Fruit fly (Drosophila melanogaster) whole organism, embryonic: ENCODE data around the gene CG6791.

Source experiments
- Aef1 ChIP-seq: fragments of 200-800 bp; sonication (Bioruptor generic); IDR thresholded peaks from 3 replicates; pipeline ENCODE4 v1.3.6; 2022; ENCODE audit warnings: missing biosample characterization, missing genetic modification characterization
- Antp ChIP-seq: fragments of 200-800 bp; sonication (Bioruptor generic); optimal IDR thresholded peaks from 3 replicates; lab custom pipeline; 2016; ENCODE audit warnings: missing biosample characterization, missing genetic modification characterization
- C15 ChIP-seq: fragments of 200-800 bp; sonication (Bioruptor generic); IDR thresholded peaks from 3 replicates; pipeline ENCODE4 v1.3.6; 2022; ENCODE audit warnings: missing biosample characterization, missing genetic modification characterization
- CG11398 ChIP-seq: fragments of 200-800 bp; sonication (Bioruptor generic); optimal IDR thresholded peaks from 2 replicates; lab custom pipeline; 2016; ENCODE audit warnings: missing biosample characterization, missing genetic modification characterization
- CG11504 ChIP-seq: fragments of 200-800 bp; sonication (Bioruptor generic); optimal IDR thresholded peaks from 3 replicates; lab custom pipeline; 2019; ENCODE audit warnings: missing biosample characterization, mild to moderate bottlenecking, missing genetic modification characterization, moderate library complexity
- CG11696 ChIP-seq: fragments of 200-800 bp; sonication (Bioruptor generic); IDR thresholded peaks from 2 replicates; pipeline ENCODE4 v1.3.6; 2022; ENCODE audit warnings: missing biosample characterization, missing genetic modification characterization
- CG12942 ChIP-seq: fragments of 200-800 bp; sonication (Bioruptor generic); optimal IDR thresholded peaks from 3 replicates; lab custom pipeline; 2016; ENCODE audit warnings: missing biosample characterization, missing genetic modification characterization
- CG13775 ChIP-seq: fragments of 200-800 bp; sonication (Bioruptor generic); optimal IDR thresholded peaks from 3 replicates; lab custom pipeline; 2017; ENCODE audit warnings: missing biosample characterization, mild to moderate bottlenecking, missing genetic modification characterization
- CG14441 ChIP-seq: fragments of 200-800 bp; sonication (Bioruptor generic); IDR thresholded peaks from 2 replicates; pipeline ENCODE4 v1.3.6; 2022; ENCODE audit warnings: missing biosample characterization, missing genetic modification characterization
- CG15479 ChIP-seq: fragments of 200-800 bp; sonication (Bioruptor generic); optimal IDR thresholded peaks from 3 replicates; lab custom pipeline; 2019; ENCODE audit warnings: missing biosample characterization, mild to moderate bottlenecking, missing genetic modification characterization, moderate library complexity
- CG3065 ChIP-seq: fragments of 200-800 bp; sonication (Bioruptor generic); optimal IDR thresholded peaks from 2 replicates; lab custom pipeline; 2016; ENCODE audit warnings: missing biosample characterization, missing genetic modification characterization
- CG31365 ChIP-seq: fragments of 200-800 bp; sonication (Bioruptor generic); optimal IDR thresholded peaks from 2 replicates; lab custom pipeline; 2018; ENCODE audit warnings: missing biosample characterization, mild to moderate bottlenecking, missing genetic modification characterization
- CG3995 ChIP-seq: fragments of 200-800 bp; sonication (Bioruptor generic); optimal IDR thresholded peaks from 3 replicates; lab custom pipeline; 2016; ENCODE audit warnings: missing biosample characterization, missing genetic modification characterization
- CG43689 ChIP-seq: fragments of 200-800 bp; sonication (Bioruptor generic); IDR thresholded peaks from 2 replicates; pipeline ENCODE4 v1.3.6; 2022; ENCODE audit warnings: missing biosample characterization, missing genetic modification characterization
- CG7786 ChIP-seq: fragments of 200-800 bp; sonication (Bioruptor generic); optimal IDR thresholded peaks from 2 replicates; lab custom pipeline; 2016; ENCODE audit warnings: missing biosample characterization, missing genetic modification characterization
- CG8388 ChIP-seq: fragments of 200-800 bp; sonication (Bioruptor generic); optimal IDR thresholded peaks from 2 replicates; lab custom pipeline; 2019; ENCODE audit warnings: missing biosample characterization, mild to moderate bottlenecking, missing genetic modification characterization, moderate library complexity
- CG8944 ChIP-seq: fragments of 200-800 bp; sonication (Bioruptor generic); optimal IDR thresholded peaks from 3 replicates; lab custom pipeline; 2016; ENCODE audit warnings: missing biosample characterization, missing genetic modification characterization
- CrebB ChIP-seq: fragments of 200-800 bp; sonication (Bioruptor generic); optimal IDR thresholded peaks from 3 replicates; lab custom pipeline; 2018; ENCODE audit warnings: missing biosample characterization, mild to moderate bottlenecking, missing genetic modification characterization
- Dek ChIP-seq: fragments of 200-800 bp; sonication (Bioruptor generic); optimal IDR thresholded peaks from 3 replicates; lab custom pipeline; 2019; ENCODE audit warnings: missing biosample characterization, mild to moderate bottlenecking, missing genetic modification characterization, moderate library complexity
- Dll ChIP-seq: fragments of 200-800 bp; sonication (Bioruptor generic); IDR thresholded peaks from 4 replicates; pipeline ENCODE4 v1.3.6; 2022; ENCODE audit warnings: missing biosample characterization, missing genetic modification characterization; ENCODE audit not compliant: partially characterized antibody
- Doc3 ChIP-seq: fragments of 200-800 bp; sonication (Bioruptor generic); IDR thresholded peaks from 3 replicates; pipeline ENCODE4 v1.3.6; 2022; ENCODE audit warnings: missing biosample characterization, missing genetic modification characterization; ENCODE audit not compliant: partially characterized antibody
- Dref ChIP-seq: fragments of 200-800 bp; sonication (Bioruptor generic); IDR thresholded peaks from 2 replicates; pipeline ENCODE4 v1.3.6; 2022; ENCODE audit warnings: missing biosample characterization, missing genetic modification characterization
- Drgx ChIP-seq: fragments of 200-800 bp; sonication (Bioruptor generic); IDR thresholded peaks from 2 replicates; pipeline ENCODE4 v1.3.6; 2022; ENCODE audit warnings: missing biosample characterization, missing genetic modification characterization
- Eip74EF ChIP-seq, 2 experiments: fragments of 200-800 bp in 1 of 2; fragments of >200 bp in 1 of 2; sonication (Bioruptor generic) in 1 of 2; optimal IDR thresholded peaks; 2 replicates each; lab custom pipeline; 2017 to 2019; ENCODE audit warnings: missing biosample characterization in 2 of 2, missing genetic modification characterization in 2 of 2, mild to moderate bottlenecking in 1 of 2, moderate library complexity in 1 of 2
- GATAe ChIP-seq: fragments of 200-800 bp; sonication (Bioruptor generic); conservative IDR thresholded peaks from 2 replicates; pipeline ENCODE4 v1.3.6; 2022; ENCODE audit warnings: missing biosample characterization, missing genetic modification characterization
- H2.0 ChIP-seq: fragments of 200-800 bp; sonication (Bioruptor generic); IDR thresholded peaks from 2 replicates; pipeline ENCODE4 v1.3.6; 2022; ENCODE audit warnings: missing biosample characterization, missing genetic modification characterization
- MTF-1 ChIP-seq: fragments of 200-800 bp; sonication (Bioruptor generic); optimal IDR thresholded peaks from 2 replicates; lab custom pipeline; 2018; ENCODE audit warnings: missing biosample characterization, mild to moderate bottlenecking, missing genetic modification characterization, borderline replicate concordance
- Nf-YC ChIP-seq: fragments of 200-800 bp; optimal IDR thresholded peaks from 3 replicates; lab custom pipeline; 2019; ENCODE audit warnings: missing biosample characterization, mild to moderate bottlenecking, missing genetic modification characterization, moderate library complexity
- TFAM ChIP-seq: fragments of 200-800 bp; sonication (Bioruptor generic); optimal IDR thresholded peaks from 2 replicates; lab custom pipeline; 2017; ENCODE audit warnings: missing biosample characterization, missing genetic modification characterization, inconsistent platforms
- Taf1 ChIP-seq: fragments of 200-800 bp; sonication (Bioruptor generic); IDR thresholded peaks from 2 replicates; pipeline ENCODE4 v1.3.6; 2022; ENCODE audit warnings: missing biosample characterization, missing genetic modification characterization
- Xbp1 ChIP-seq: fragments of 200-800 bp; sonication (Bioruptor generic); optimal IDR thresholded peaks from 3 replicates; lab custom pipeline; 2016; ENCODE audit warnings: missing biosample characterization, mild to moderate bottlenecking, missing genetic modification characterization
- abd-A ChIP-seq: fragments of 200-800 bp; sonication (Bioruptor generic); optimal IDR thresholded peaks from 3 replicates; lab custom pipeline; 2019; ENCODE audit warnings: missing biosample characterization, mild to moderate bottlenecking, missing genetic modification characterization, moderate library complexity
- chm ChIP-seq: fragments of 200-800 bp; sonication (Bioruptor generic); IDR thresholded peaks from 2 replicates; pipeline ENCODE4 v1.3.6; 2022; ENCODE audit warnings: missing biosample characterization, missing genetic modification characterization
- crol ChIP-seq: fragments of 200-800 bp; sonication (Bioruptor generic); IDR thresholded peaks from 2 replicates; pipeline ENCODE4 v1.3.6; 2022; ENCODE audit warnings: missing biosample characterization, missing genetic modification characterization
- crp ChIP-seq, 2 experiments: fragments of 200-800 bp; sonication (Bioruptor generic); optimal IDR thresholded peaks; 2 replicates in 1 of 2; 3 replicates in 1 of 2; lab custom pipeline; 2017; ENCODE audit warnings: missing biosample characterization in 2 of 2, missing genetic modification characterization in 2 of 2, mild to moderate bottlenecking in 1 of 2, moderate library complexity in 1 of 2
- cwo ChIP-seq: fragments of 200-800 bp; sonication (Bioruptor generic); optimal IDR thresholded peaks from 3 replicates; lab custom pipeline; 2017; ENCODE audit warnings: missing biosample characterization, missing genetic modification characterization, mild to moderate bottlenecking, moderate library complexity, missing genetic modification reagents
- fru ChIP-seq: fragments of >200 bp; optimal IDR thresholded peaks from 2 replicates; lab custom pipeline; 2017
- grau ChIP-seq: fragments of 200-800 bp; optimal IDR thresholded peaks from 3 replicates; lab custom pipeline; 2019; ENCODE audit warnings: missing biosample characterization, mild to moderate bottlenecking, missing genetic modification characterization, moderate library complexity
- gro ChIP-seq: fragments of 200-800 bp; sonication (Bioruptor generic); optimal IDR thresholded peaks from 2 replicates; lab custom pipeline; 2016; ENCODE audit warnings: missing biosample characterization, missing genetic modification characterization
- gsb-n ChIP-seq: fragments of 200-800 bp; sonication (Bioruptor generic); optimal IDR thresholded peaks from 3 replicates; lab custom pipeline; 2018; ENCODE audit warnings: missing biosample characterization, mild to moderate bottlenecking, missing genetic modification characterization
- ham ChIP-seq: fragments of 200-800 bp; sonication (Bioruptor generic); IDR thresholded peaks from 2 replicates; pipeline ENCODE4 v1.3.6; 2022; ENCODE audit warnings: missing biosample characterization, missing genetic modification characterization
- ind ChIP-seq: fragments of 200-800 bp; sonication (Bioruptor generic); optimal IDR thresholded peaks from 3 replicates; lab custom pipeline; 2016; ENCODE audit warnings: missing biosample characterization, missing genetic modification characterization
- inv ChIP-seq: fragments of 200-800 bp; sonication (Bioruptor generic); IDR thresholded peaks from 2 replicates; pipeline ENCODE4 v1.3.6; 2022; ENCODE audit warnings: missing biosample characterization, missing genetic modification characterization; ENCODE audit not compliant: partially characterized antibody
- kah ChIP-seq: fragments of 200-800 bp; sonication (Bioruptor generic); optimal IDR thresholded peaks from 2 replicates; lab custom pipeline; 2018; ENCODE audit warnings: missing biosample characterization, mild to moderate bottlenecking, missing genetic modification characterization
- klu ChIP-seq: fragments of 200-800 bp; sonication (Bioruptor generic); IDR thresholded peaks from 2 replicates; pipeline ENCODE4 v1.3.6; 2022; ENCODE audit warnings: missing biosample characterization, missing genetic modification characterization
- nom ChIP-seq: fragments of 200-800 bp; sonication (Bioruptor generic); optimal IDR thresholded peaks from 2 replicates; lab custom pipeline; 2017; ENCODE audit warnings: missing biosample characterization, missing genetic modification characterization, mild to moderate bottlenecking, moderate library complexity, missing genetic modification reagents
- sens ChIP-seq: fragments of 200-800 bp; sonication (Bioruptor generic); peaks from one replicate; lab custom pipeline; 2016; ENCODE audit warnings: missing biosample characterization, missing genetic modification characterization
- sisA ChIP-seq: fragments of 200-800 bp; sonication (Bioruptor generic); IDR thresholded peaks from 2 replicates; pipeline ENCODE4 v1.3.6; 2022; ENCODE audit warnings: missing biosample characterization, missing genetic modification characterization
- stwl ChIP-seq: fragments of 200-800 bp; sonication (Bioruptor generic); optimal IDR thresholded peaks from 3 replicates; lab custom pipeline; 2018; ENCODE audit warnings: missing biosample characterization, mild to moderate bottlenecking, missing genetic modification characterization, moderate library complexity
- yki ChIP-seq: fragments of >200 bp; optimal IDR thresholded peaks from 3 replicates; lab custom pipeline; 2018

The CG6791 gene

dm6 chr3R:11604654-11605436 is 14.9 kb upstream of the CG6791 start:
- TF ChIP-seq MTF-1 (GFP tag; lab: Kevin White, UChicago), result peak; percentile 25
- TF ChIP-seq sisA, result no peak
- TF ChIP-seq Drgx (GFP tag; lab: Robert Waterston, UW), result peak; percentile 59; the same call in 1 of the 2 replicates
- TF ChIP-seq stwl (tag; lab: Kevin White, UChicago), result peak; percentile 95
- TF ChIP-seq abd-A (tag; lab: Kevin White, UChicago), result no peak
- no peak for TF ChIP-seq CG8388 (GFP tag; lab: Kevin White, UChicago)
- TF ChIP-seq CG11398, result no peak
- TF ChIP-seq Antp (GFP tag; lab: Kevin White, UChicago), result no peak
- TF ChIP-seq crol (GFP tag; lab: Robert Waterston, UW), result peak; percentile 43; the same call in 1 of the 2 replicates
- TF ChIP-seq CG3065 (GFP tag; lab: Kevin White, UChicago), result no peak
- TF ChIP-seq inv (GFP tag; lab: Robert Waterston, UW), result no peak
- TF ChIP-seq yki (lab: Kevin White, UChicago), result peak; percentile 99
- TF ChIP-seq CG11696 (GFP tag; lab: Robert Waterston, UW), result no peak
- TF ChIP-seq klu (GFP tag; lab: Robert Waterston, UW), result no peak
- no peak for TF ChIP-seq Dek (tag; lab: Kevin White, UChicago)
- no peak for TF ChIP-seq TFAM
- TF ChIP-seq GATAe (GFP tag; lab: Robert Waterston, UW), result no peak
- TF ChIP-seq CG43689 (GFP tag; lab: Robert Waterston, UW), result no peak
- TF ChIP-seq CG7786 (GFP tag; lab: Kevin White, UChicago), result no peak
- no peak for TF ChIP-seq fru (lab: Kevin White, UChicago)
- no peak for TF ChIP-seq CG11504 (tag; lab: Kevin White, UChicago)
- no peak for TF ChIP-seq ham (GFP tag; lab: Robert Waterston, UW)
- peak; percentile 33; the same call in 1 of the 3 replicates for TF ChIP-seq Aef1 (GFP tag; lab: Robert Waterston, UW)
- TF ChIP-seq cwo (GFP tag; lab: Kevin White, UChicago), result no peak
- TF ChIP-seq CG14441 (GFP tag; lab: Robert Waterston, UW), result no peak
- TF ChIP-seq chm, result peak; percentile 30; the same call in 1 of the 2 replicates
- peak in 1 of 2 experiments; percentile 53 for TF ChIP-seq crp (GFP tag; optimal IDR thresholded peaks at IDR 0.05; lab: Kevin White, UChicago)
- TF ChIP-seq ind (GFP tag; lab: Kevin White, UChicago), result no peak
- peak; percentile 50; the same call in 1 of the 3 replicates for TF ChIP-seq Doc3 (GFP tag; lab: Robert Waterston, UW)
- TF ChIP-seq Nf-YC (tag; lab: Kevin White, UChicago), result no peak
- TF ChIP-seq gro (GFP tag; lab: Kevin White, UChicago), result no peak
- no peak for TF ChIP-seq Taf1 (GFP tag; lab: Robert Waterston, UW)
- TF ChIP-seq CG13775, result no peak
- no peak for TF ChIP-seq CG12942 (GFP tag; lab: Kevin White, UChicago)
- 0 out of 2 replicates have a peak, but pooled peaks have one; percentile 3 for TF ChIP-seq H2.0 (GFP tag; lab: Robert Waterston, UW)
- TF ChIP-seq CG8944, result no peak
- TF ChIP-seq Dref (GFP tag; lab: Robert Waterston, UW), result 0 out of 2 replicates have a peak, but pooled peaks have one; percentile 36
- peak; percentile 80 for TF ChIP-seq nom (GFP tag; lab: Kevin White, UChicago)
- TF ChIP-seq gsb-n (tag; lab: Kevin White, UChicago), result no peak
- TF ChIP-seq CG31365 (tag; lab: Kevin White, UChicago), result no peak
- no peak for TF ChIP-seq CrebB (tag; lab: Kevin White, UChicago)
- peak in 1 of 2 experiments; percentile 4 for TF ChIP-seq Eip74EF (GFP tag; optimal IDR thresholded peaks at IDR 0.05; lab: Kevin White, UChicago)
- no peak for TF ChIP-seq C15 (GFP tag; lab: Robert Waterston, UW)
- peak; percentile 60 for TF ChIP-seq sens (GFP tag; lab: Kevin White, UChicago)
- TF ChIP-seq grau, result no peak
- no peak for TF ChIP-seq Xbp1 (GFP tag; lab: Kevin White, UChicago)
- TF ChIP-seq kah, result no peak
- no peak for TF ChIP-seq CG3995
- TF ChIP-seq Dll (GFP tag; lab: Robert Waterston, UW), result peak; percentile 77
- TF ChIP-seq CG15479 (GFP tag; lab: Kevin White, UChicago), result no peak
